Worm (Caenorhabditis elegans): ENCODE data around the gene math-34.
"Not testable (repeated sequence)": the region's sequence is repeated elsewhere in the genome, so short reads cannot be mapped to it uniquely, and the experiment has no call there.

DNA sequence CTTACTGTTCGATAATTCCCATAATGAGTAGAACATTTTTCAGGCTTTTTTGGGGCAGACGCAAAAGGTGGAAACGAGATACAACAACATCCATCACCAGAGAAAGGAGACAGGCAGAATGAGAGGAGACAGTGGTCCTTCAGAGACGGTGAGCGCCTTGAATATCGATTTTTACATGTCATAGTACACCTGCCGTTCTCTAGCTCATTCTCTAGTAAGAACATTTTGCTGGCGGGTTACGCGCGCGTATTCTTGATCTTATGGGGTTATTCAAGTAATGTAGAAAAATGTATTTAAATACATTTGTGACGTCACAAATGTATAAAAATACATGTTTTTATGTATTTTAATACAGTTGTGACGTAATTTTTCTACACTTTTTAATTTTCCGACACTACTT lies 15.2 kb downstream of the math-34 start, which contains the start of gene fbxb-45:
- TF ChIP-seq T22C8.4 (GFP tag; IDR thresholded peaks at IDR 0.05) = peak; percentile 58
- not testable (repeated sequence) for TF ChIP-seq ztf-29 (GFP tag; IDR thresholded peaks at IDR 0.05); klf-2 (GFP tag; conservative IDR thresholded peaks at IDR 0.05)

Measured in whole organism, midembryonic.